Worm (Caenorhabditis elegans) whole organism, L2 larva: ENCODE data around the gene pal-1.

Source experiments
- F13H6.1 ChIP-seq: sonication (generic microtip); optimal IDR thresholded peaks from 2 replicates; lab custom pipeline; 2016; ENCODE audit warnings: missing genetic modification characterization, missing compliant biosample characterization
- R02D3.7 ChIP-seq: fragments of 150-350 bp; optimal IDR thresholded peaks from 2 replicates; lab custom pipeline; 2014; ENCODE audit warnings: missing biosample characterization, missing genetic modification characterization
- Y55F3AM.14 ChIP-seq: fragments of 200-800 bp; sonication (Bioruptor generic); optimal IDR thresholded peaks from 2 replicates; lab custom pipeline; 2018; ENCODE audit warnings: mild to moderate bottlenecking, missing genetic modification characterization, missing compliant biosample characterization
- ZK546.5 ChIP-seq: sonication (generic microtip); optimal IDR thresholded peaks from 2 replicates; lab custom pipeline; 2017; ENCODE audit warnings: missing biosample characterization, missing genetic modification characterization
- alr-1 ChIP-seq: fragments of 150-350 bp; optimal IDR thresholded peaks from 2 replicates; lab custom pipeline; 2014; ENCODE audit warnings: missing biosample characterization, missing genetic modification characterization
- aly-2 ChIP-seq: fragments of 150-350 bp; optimal IDR thresholded peaks from 2 replicates; lab custom pipeline; 2014; ENCODE audit warnings: missing biosample characterization, missing genetic modification characterization
- ama-1 ChIP-seq: fragments of 150-350 bp; optimal IDR thresholded peaks from 2 replicates; lab custom pipeline; 2018; ENCODE audit warnings: inconsistent platforms
- blmp-1 ChIP-seq: sonication (generic microtip); optimal IDR thresholded peaks from 2 replicates; lab custom pipeline; 2017; ENCODE audit warnings: missing genetic modification characterization, mild to moderate bottlenecking, missing compliant biosample characterization, antibody characterized with exemption, moderate library complexity; ENCODE audit not compliant: insufficient read depth
- ceh-82 ChIP-seq: fragments of 150-350 bp; optimal IDR thresholded peaks from 2 replicates; lab custom pipeline; 2014; ENCODE audit warnings: missing biosample characterization, missing genetic modification characterization
- dmd-4 ChIP-seq: sonication (generic microtip); optimal IDR thresholded peaks from 2 replicates; lab custom pipeline; 2017; ENCODE audit warnings: missing biosample characterization, missing genetic modification characterization
- fos-1 ChIP-seq: fragments of 150-350 bp; optimal IDR thresholded peaks from 2 replicates; lab custom pipeline; 2014; ENCODE audit warnings: missing biosample characterization, missing genetic modification characterization
- gmeb-1 ChIP-seq: fragments of 150-350 bp; optimal IDR thresholded peaks from 2 replicates; lab custom pipeline; 2014; ENCODE audit warnings: missing biosample characterization, missing genetic modification characterization
- lin-13 ChIP-seq: fragments of 150-350 bp; optimal IDR thresholded peaks from 2 replicates; lab custom pipeline; 2014; ENCODE audit warnings: missing biosample characterization, missing genetic modification reagents, missing genetic modification characterization
- mab-5 ChIP-seq: fragments of 150-350 bp; optimal IDR thresholded peaks from 2 replicates; lab custom pipeline; 2014; ENCODE audit warnings: missing biosample characterization, missing genetic modification characterization
- mbf-1 ChIP-seq: sonication (generic microtip); optimal IDR thresholded peaks from 2 replicates; lab custom pipeline; 2017; ENCODE audit warnings: missing biosample characterization, missing genetic modification characterization
- nhr-11 ChIP-seq: fragments of 150-350 bp; optimal IDR thresholded peaks from 2 replicates; lab custom pipeline; 2014; ENCODE audit warnings: missing biosample characterization, missing genetic modification characterization
- nhr-12 ChIP-seq: fragments of 150-350 bp; optimal IDR thresholded peaks from 2 replicates; lab custom pipeline; 2014; ENCODE audit warnings: missing biosample characterization, missing genetic modification characterization
- nhr-21 ChIP-seq: fragments of 150-350 bp; optimal IDR thresholded peaks from 2 replicates; lab custom pipeline; 2014; ENCODE audit warnings: missing biosample characterization, missing genetic modification characterization
- nhr-23 ChIP-seq: fragments of 150-350 bp; optimal IDR thresholded peaks from 2 replicates; lab custom pipeline; 2014; ENCODE audit warnings: missing biosample characterization, missing genetic modification reagents, missing genetic modification characterization
- nhr-237 ChIP-seq: fragments of 150-350 bp; optimal IDR thresholded peaks from 2 replicates; lab custom pipeline; 2014; ENCODE audit warnings: missing biosample characterization, missing genetic modification characterization
- nhr-25 ChIP-seq: fragments of 150-350 bp; sonication (generic microtip); optimal IDR thresholded peaks from 3 replicates; lab custom pipeline; 2014; ENCODE audit warnings: missing biosample characterization, missing genetic modification characterization
- nhr-6 ChIP-seq: fragments of 150-350 bp; optimal IDR thresholded peaks from 2 replicates; lab custom pipeline; 2014; ENCODE audit warnings: missing biosample characterization, missing genetic modification characterization
- nhr-77 ChIP-seq: fragments of 150-350 bp; optimal IDR thresholded peaks from 2 replicates; lab custom pipeline; 2014; ENCODE audit warnings: missing biosample characterization, missing genetic modification characterization
- peb-1 ChIP-seq: fragments of 150-350 bp; optimal IDR thresholded peaks from 2 replicates; lab custom pipeline; 2014; ENCODE audit warnings: missing biosample characterization, missing genetic modification characterization
- skn-1 ChIP-seq: sonication (generic microtip); optimal IDR thresholded peaks from 2 replicates; lab custom pipeline; 2017; ENCODE audit warnings: missing biosample characterization, missing genetic modification characterization
- sma-9 ChIP-seq, 2 experiments: fragments of 150-350 bp in 1 of 2; sonication (generic microtip) in 1 of 2; optimal IDR thresholded peaks; 2 replicates each; lab custom pipeline; 2014 to 2016; ENCODE audit warnings: missing genetic modification characterization in 2 of 2, mild to moderate bottlenecking in 1 of 2, missing biosample characterization in 1 of 2, missing compliant biosample characterization in 1 of 2, missing genetic modification reagents in 1 of 2, moderate library complexity in 1 of 2
- unc-39 ChIP-seq: fragments of 150-350 bp; optimal IDR thresholded peaks from 2 replicates; lab custom pipeline; 2014; ENCODE audit warnings: missing biosample characterization, missing genetic modification characterization
- unc-62 ChIP-seq: fragments of 150-350 bp; optimal IDR thresholded peaks from 2 replicates; lab custom pipeline; 2014; ENCODE audit warnings: missing biosample characterization, missing genetic modification reagents, missing genetic modification characterization
- ztf-11 ChIP-seq: sonication (generic microtip); optimal IDR thresholded peaks from 2 replicates; lab custom pipeline; 2017; ENCODE audit warnings: missing biosample characterization, missing genetic modification characterization

The pal-1 gene

DNA sequence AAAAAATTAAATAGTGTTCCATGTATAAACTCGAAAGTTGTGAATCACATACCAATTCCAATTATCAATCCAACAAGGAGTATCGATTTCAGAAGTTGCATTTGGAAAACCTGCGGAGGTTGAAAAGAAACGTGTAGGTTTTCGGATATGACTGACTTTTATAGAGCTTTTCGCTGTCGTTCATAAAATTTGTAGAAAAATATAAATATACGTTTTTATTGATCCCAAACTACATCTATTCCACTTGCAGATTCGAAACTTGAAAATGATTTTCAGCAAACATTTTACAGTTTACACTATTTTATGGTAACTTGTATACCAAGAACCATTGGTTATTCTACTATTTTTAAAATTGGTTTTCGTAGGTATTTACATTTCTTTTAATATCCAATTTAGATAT, 32.8 kb upstream of the pal-1 start, which contains the start of gene clec-156:
TSS of gene clec-156 (minus strand) at position 101 of the 400 bp plus-strand sequence.
- no peak for TF ChIP-seq nhr-21 (tag; lab: Kevin White, UChicago)
- TF ChIP-seq peb-1, result no peak
- no peak for TF ChIP-seq lin-13 (GFP tag; lab: Kevin White, UChicago)
- TF ChIP-seq R02D3.7 (tag; lab: Kevin White, UChicago), result no peak
- TF ChIP-seq aly-2, result no peak
- TF ChIP-seq nhr-237 (tag; lab: Kevin White, UChicago), result no peak
- TF ChIP-seq nhr-11 (tag; lab: Kevin White, UChicago), result no peak
- TF ChIP-seq fos-1 (tag; lab: Kevin White, UChicago), result no peak
- TF ChIP-seq dmd-4, result no peak
- TF ChIP-seq blmp-1 (tag; lab: Kevin White, UChicago), result no peak
- TF ChIP-seq unc-39 (tag; lab: Kevin White, UChicago), result no peak
- TF ChIP-seq F13H6.1, result no peak
- no peak for TF ChIP-seq Y55F3AM.14
- no peak for TF ChIP-seq ceh-82 (tag; lab: Kevin White, UChicago)
- TF ChIP-seq nhr-77 (tag; lab: Kevin White, UChicago), result no peak

DNA sequence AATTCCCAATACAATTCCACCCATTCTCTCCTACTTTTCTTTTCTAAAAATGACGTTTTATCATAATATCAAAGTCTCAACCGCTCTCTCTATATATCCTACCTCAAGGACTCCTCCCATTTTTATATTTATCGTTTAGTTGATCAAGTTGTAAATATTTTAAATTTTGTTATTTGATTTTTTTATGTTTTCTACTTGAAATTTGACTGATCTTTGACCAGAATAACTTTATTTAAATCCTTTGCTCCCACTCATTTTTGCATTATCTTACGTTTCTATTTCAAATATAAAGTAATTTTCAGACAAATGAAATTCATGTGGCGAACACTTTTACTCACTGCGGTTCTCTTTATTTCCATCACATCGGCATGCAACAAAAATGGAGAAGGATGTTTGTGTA, 28.1 kb upstream of the pal-1 start, which contains the start of the genes acbp-7 and F26A1.19:
TSS of gene acbp-7 (plus strand) at position 301 of the 400 bp plus-strand sequence.
TSS of gene F26A1.19 (plus strand) at position 303 of the 400 bp plus-strand sequence.
- TF ChIP-seq mab-5 (tag; lab: Kevin White, UChicago) (no peak), nhr-23 (tag; lab: Kevin White, UChicago) (no peak), nhr-25 (tag; lab: Kevin White, UChicago) (no peak)

- TF ChIP-seq nhr-11 (tag; lab: Kevin White, UChicago), result no peak
- TF ChIP-seq dmd-4, result no peak
- TF ChIP-seq gmeb-1 (tag; lab: Kevin White, UChicago), result no peak
- no peak for TF ChIP-seq R02D3.7 (tag; lab: Kevin White, UChicago)
- TF ChIP-seq, all 48 proteins: peak for 0
Observed at ce11 chrIII:4830207-4830606, 20.8 kb upstream of the pal-1 start, which contains the start of gene nspd-9. Gene nspd-9 (minus strand): TSS chrIII:4830307.

ce11 chrIII:4829440-4829839, 20.1 kb upstream of the pal-1 start, which contains the start of gene F26A1.9:
Gene F26A1.9 (minus strand): TSS chrIII:4829540.
- TF ChIP-seq ZK546.5 (tag; lab: Kevin White, UChicago) (no peak), nhr-6 (no peak), Y55F3AM.14 (no peak), skn-1 (tag; lab: Kevin White, UChicago) (no peak), nhr-11 (tag; lab: Kevin White, UChicago) (no peak), nhr-25 (tag; lab: Kevin White, UChicago) (no peak), alr-1 (tag; lab: Kevin White, UChicago) (no peak), sma-9 (GFP tag; optimal IDR thresholded peaks at IDR 0.05; lab: Kevin White, UChicago) (no peak), sma-9 (tag; optimal IDR thresholded peaks at IDR 0.05; lab: Kevin White, UChicago) (no peak), dmd-4 (no peak), R02D3.7 (tag; lab: Kevin White, UChicago) (no peak), nhr-21 (tag; lab: Kevin White, UChicago) (no peak), nhr-12 (tag; lab: Kevin White, UChicago) (no peak), ama-1 (lab: Kevin White, UChicago) (no peak), unc-39 (tag; lab: Kevin White, UChicago) (no peak), ztf-11 (no peak), nhr-77 (tag; lab: Kevin White, UChicago) (no peak), unc-62 (no peak)

ce11 chrIII:4826606-4827005, 17.2 kb upstream of the pal-1 start, which contains the start of gene F26A1.3:
Gene F26A1.3 (plus strand): TSS chrIII:4826906.
- TF ChIP-seq dmd-4 (no peak), F13H6.1 (no peak), ZK546.5 (tag; lab: Kevin White, UChicago) (no peak), unc-62 (no peak), ama-1 (lab: Kevin White, UChicago) (no peak)

ce11 chrIII:4822140-4822539, 12.8 kb upstream of the pal-1 start, which contains the start of gene F26A1.8:
Gene F26A1.8 (minus strand): TSS chrIII:4822240.
- no peak for TF ChIP-seq nhr-23 (tag; lab: Kevin White, UChicago)
- TF ChIP-seq gmeb-1 (tag; lab: Kevin White, UChicago), result no peak
- TF ChIP-seq skn-1 (tag; lab: Kevin White, UChicago), result no peak
- no peak for TF ChIP-seq unc-62
- no peak for TF ChIP-seq mbf-1 (tag; lab: Kevin White, UChicago)
